Fruit fly (Drosophila melanogaster): ENCODE data around the gene para.

para gene

dm6 chrX:16575097-16575496 lies 42.2 kb upstream of the para start:
- TF ChIP-seq ss (GFP tag; optimal IDR thresholded peaks at IDR 0.05) = peak in 1 of 2 experiments; percentile 14
- no peak for TF ChIP-seq acj6 (GFP tag; optimal IDR thresholded peaks at IDR 0.05)
- TF ChIP-seq net (GFP tag; optimal IDR thresholded peaks at IDR 0.05) = no peak
- no peak for TF ChIP-seq CG11762 (GFP tag; optimal IDR thresholded peaks at IDR 0.05; ENCODE audit: insufficient read depth)
- no peak for TF ChIP-seq Gug (GFP tag; IDR thresholded peaks at IDR 0.05)
- no peak for TF ChIP-seq CG11902 (GFP tag; optimal IDR thresholded peaks at IDR 0.05)

- TF ChIP-seq Ets21C (GFP tag; optimal IDR thresholded peaks at IDR 0.05) (no peak), CG32006 (GFP tag; optimal IDR thresholded peaks at IDR 0.05) (no peak), spab (GFP tag; optimal IDR thresholded peaks at IDR 0.05) (no peak), CG3032 (tag; optimal IDR thresholded peaks at IDR 0.05) (no peak)
Measured at dm6 chrX:16574114-16574513, 41.2 kb upstream of the para start.

dm6 chrX:16573659-16574058 lies 40.8 kb upstream of the para start:
- peak; percentile 28 for TF ChIP-seq CG7368 (GFP tag; optimal IDR thresholded peaks at IDR 0.05)
- TF ChIP-seq net (GFP tag; optimal IDR thresholded peaks at IDR 0.05) = peak; percentile 8
- TF ChIP-seq CG10631 (GFP tag; optimal IDR thresholded peaks at IDR 0.05) = peak; percentile 7
- TF ChIP-seq CG6808 (GFP tag; optimal IDR thresholded peaks at IDR 0.05) = peak; percentile 27
- TF ChIP-seq Met (GFP tag; optimal IDR thresholded peaks at IDR 0.05) = peak; percentile 9
- TF ChIP-seq Sox102F (GFP tag; optimal IDR thresholded peaks at IDR 0.05) = peak; percentile 19
- peak; percentile 30 for TF ChIP-seq CG10669 (GFP tag; optimal IDR thresholded peaks at IDR 0.05)
- TF ChIP-seq CG16779 (tag; optimal IDR thresholded peaks at IDR 0.05) = peak; percentile 13
- TF ChIP-seq CG34406 (GFP tag; optimal IDR thresholded peaks at IDR 0.05) = peak; percentile 13
- TF ChIP-seq Eip78C (GFP tag) = peak; percentile 75
- TF ChIP-seq fd85E (GFP tag; optimal IDR thresholded peaks at IDR 0.05) = no peak
- TF ChIP-seq vri (GFP tag; optimal IDR thresholded peaks at IDR 0.05) = peak; percentile 39
- peak; percentile 17 for TF ChIP-seq fd59A (GFP tag; optimal IDR thresholded peaks at IDR 0.05)
- peak; percentile 10 for TF ChIP-seq CG6854 (GFP tag; optimal IDR thresholded peaks at IDR 0.05)
- TF ChIP-seq svp (GFP tag) = no peak
- no peak for TF ChIP-seq CG4318 (GFP tag; optimal IDR thresholded peaks at IDR 0.05)
- TF ChIP-seq fkh (GFP tag; optimal IDR thresholded peaks at IDR 0.05) = peak; percentile 78
- TF ChIP-seq CG6163 (GFP tag; IDR thresholded peaks at IDR 0.05) = peak; percentile 61
- TF ChIP-seq CG8632 (GFP tag; optimal IDR thresholded peaks at IDR 0.05) = no peak
- TF ChIP-seq Eip75B (GFP tag; optimal IDR thresholded peaks at IDR 0.05) = peak; percentile 49
- TF ChIP-seq esn (GFP tag; optimal IDR thresholded peaks at IDR 0.05) = peak; percentile 31
- no peak for TF ChIP-seq CG9139 (GFP tag; optimal IDR thresholded peaks at IDR 0.05)
- TF ChIP-seq CG3919 (GFP tag; optimal IDR thresholded peaks at IDR 0.05) = peak; percentile 4
- peak; percentile 55 for TF ChIP-seq CG6792 (GFP tag; optimal IDR thresholded peaks at IDR 0.05)
- TF ChIP-seq ss (GFP tag; optimal IDR thresholded peaks at IDR 0.05) = peak in 1 of 2 experiments; percentile 61
- TF ChIP-seq Lpt (GFP tag; optimal IDR thresholded peaks at IDR 0.05) = no peak
- no peak for TF ChIP-seq spab (GFP tag; optimal IDR thresholded peaks at IDR 0.05)
- peak; percentile 30 for TF ChIP-seq CG3032 (tag; optimal IDR thresholded peaks at IDR 0.05)

- TF ChIP-seq Hr38 (GFP tag; optimal IDR thresholded peaks at IDR 0.05) (no peak), ss (GFP tag; optimal IDR thresholded peaks at IDR 0.05) (no peak), CG11762 (GFP tag; optimal IDR thresholded peaks at IDR 0.05; ENCODE audit: insufficient read depth) (no peak), CG15336 (GFP tag; IDR thresholded peaks at IDR 0.05) (0 out of 2 replicates have a peak, but pooled peaks have one; percentile 32), Eip93F (GFP tag; optimal IDR thresholded peaks at IDR 0.05) (no peak), fd59A (GFP tag; optimal IDR thresholded peaks at IDR 0.05) (no peak), Ets96B (tag; optimal IDR thresholded peaks at IDR 0.05) (no peak), lz (GFP tag; optimal IDR thresholded peaks at IDR 0.05) (no peak), CG6792 (GFP tag; optimal IDR thresholded peaks at IDR 0.05) (no peak), Eip75B (GFP tag; optimal IDR thresholded peaks at IDR 0.05) (no peak), fd85E (GFP tag; optimal IDR thresholded peaks at IDR 0.05) (no peak), achi (GFP tag; optimal IDR thresholded peaks at IDR 0.05) (no peak), Sox14 (GFP tag; optimal IDR thresholded peaks at IDR 0.05) (no peak), CG6854 (GFP tag; optimal IDR thresholded peaks at IDR 0.05) (no peak), CG6808 (GFP tag; optimal IDR thresholded peaks at IDR 0.05) (no peak), CG8119 (GFP tag; IDR thresholded peaks at IDR 0.05) (peak; percentile 43; the same call in 1 of the 3 replicates), acj6 (GFP tag; optimal IDR thresholded peaks at IDR 0.05) (no peak), CG11902 (GFP tag; optimal IDR thresholded peaks at IDR 0.05) (no peak), CG7368 (GFP tag; optimal IDR thresholded peaks at IDR 0.05) (no peak), CG4318 (GFP tag; optimal IDR thresholded peaks at IDR 0.05) (no peak), CG32006 (GFP tag; optimal IDR thresholded peaks at IDR 0.05) (no peak), fkh (GFP tag; optimal IDR thresholded peaks at IDR 0.05) (peak; percentile 9), Blimp-1 (GFP tag; optimal IDR thresholded peaks at IDR 0.05) (no peak), CG9139 (GFP tag; optimal IDR thresholded peaks at IDR 0.05) (no peak), pdm3 (GFP tag; optimal IDR thresholded peaks at IDR 0.05) (peak; percentile 12)
Measured at dm6 chrX:16570572-16571224, 37.8 kb upstream of the para start.
